Worm (Caenorhabditis elegans): ENCODE data around the gene ZK563.2.
A peak's percentile ranks its signal among the peaks of the same experiment; 100 is the strongest.

DNA sequence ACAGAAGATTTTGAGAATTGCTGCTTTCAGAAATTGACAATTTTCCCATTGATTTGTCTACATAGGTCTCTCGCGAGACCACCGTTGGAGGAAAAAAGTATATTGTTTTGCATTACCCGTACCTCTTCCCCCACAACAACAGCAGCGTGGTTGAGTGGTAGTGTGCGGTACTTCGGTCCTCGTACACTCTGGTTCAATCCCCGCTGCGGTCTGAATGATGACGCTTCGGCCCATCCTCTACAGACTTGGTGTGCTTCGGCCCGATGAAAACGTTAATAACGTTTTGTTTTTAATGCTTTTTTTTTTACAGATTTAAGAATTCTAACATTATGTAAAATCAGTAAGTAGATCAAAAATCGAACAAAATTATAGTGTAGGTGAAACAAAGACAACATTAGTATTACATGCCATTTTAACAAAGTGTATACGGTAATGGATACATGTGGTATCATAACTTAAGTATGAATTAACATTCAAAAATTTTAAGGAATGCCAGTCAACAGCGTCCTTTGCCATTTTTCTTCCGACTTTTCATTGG is 20.8 kb upstream of the ZK563.2 start, which contains the start of gene ZK816.3:
- no peak for TF ChIP-seq nhr-76 (tag; optimal IDR thresholded peaks at IDR 0.05)
- TF ChIP-seq snpc-4 (tag; optimal IDR thresholded peaks at IDR 0.05), result no peak
- TF ChIP-seq rbr-2 (tag; optimal IDR thresholded peaks at IDR 0.05), result peak; percentile 45
- TF ChIP-seq unc-62 (GFP tag; optimal IDR thresholded peaks at IDR 0.05 in 1 of 2), result peak in 1 of 2 experiments; percentile 9
- no peak for TF ChIP-seq unc-62 (tag; optimal IDR thresholded peaks at IDR 0.05)

All from whole organism, L4 larva.